Worm (Caenorhabditis elegans): ENCODE data around the gene cnc-1.

DNA sequence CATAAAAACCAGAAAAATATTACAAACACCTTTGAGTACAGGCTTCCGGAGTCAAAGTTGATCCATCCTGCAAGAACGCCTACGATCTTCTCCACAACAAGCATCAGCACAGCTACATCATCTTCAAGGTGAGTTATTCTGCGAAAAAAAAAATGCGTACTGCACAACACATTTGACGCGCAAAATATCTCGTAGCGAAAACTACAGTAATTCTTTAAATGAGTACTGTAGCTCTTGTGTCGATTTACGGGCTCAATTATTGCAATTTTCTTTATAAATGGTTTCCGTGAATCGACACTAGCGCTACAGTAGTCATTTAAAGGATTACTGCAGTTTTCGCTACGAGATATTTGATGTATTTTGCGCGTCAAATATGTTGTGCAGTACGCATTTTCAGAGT, 32.8 kb upstream of the cnc-1 start:
- TF ChIP-seq flh-1 (GFP tag; optimal IDR thresholded peaks at IDR 0.05): no peak
- TF ChIP-seq mep-1 (tag; optimal IDR thresholded peaks at IDR 0.05): no peak
- no peak for TF ChIP-seq ztf-11 (tag; optimal IDR thresholded peaks at IDR 0.05)
- no peak for TF ChIP-seq blmp-1 (tag; optimal IDR thresholded peaks at IDR 0.05)
- no peak for TF ChIP-seq tbx-8 (GFP tag; optimal IDR thresholded peaks at IDR 0.05)
- TF ChIP-seq mls-2 (tag; optimal IDR thresholded peaks at IDR 0.05): no peak
- no peak for TF ChIP-seq nhr-237 (tag; optimal IDR thresholded peaks at IDR 0.05)
- TF ChIP-seq pha-4 (tag; optimal IDR thresholded peaks at IDR 0.05): no peak
- TF ChIP-seq nhr-12 (tag; optimal IDR thresholded peaks at IDR 0.05): no peak
